Fruit fly (Drosophila melanogaster) whole organism, embryonic: ENCODE data around the gene CG32163.
A peak's percentile ranks its signal among the peaks of the same experiment; 100 is the strongest.

ENCODE experiments used
- Atf-2 ChIP-seq: fragments of 200-800 bp; sonication (Bioruptor generic); optimal IDR thresholded peaks from 2 replicates; lab custom pipeline; 2016; ENCODE audit warnings: missing biosample characterization, missing genetic modification characterization
- Atf3 ChIP-seq: fragments of 200-800 bp; sonication (Bioruptor generic); optimal IDR thresholded peaks from 3 replicates; lab custom pipeline; 2016; ENCODE audit warnings: missing biosample characterization, missing genetic modification characterization
- Awh ChIP-seq: fragments of 200-800 bp; sonication (Bioruptor generic); IDR thresholded peaks from 2 replicates; pipeline ENCODE4, ENCODE4 v1.3.6; 2022; ENCODE audit warnings: missing biosample characterization, missing genetic modification characterization
- BEAF-32 ChIP-seq: fragments of 200-800 bp; sonication (Bioruptor generic); optimal IDR thresholded peaks from 3 replicates; lab custom pipeline; 2017; ENCODE audit warnings: missing biosample characterization, missing genetic modification characterization, mild to moderate bottlenecking, moderate library complexity, missing genetic modification reagents
- CG10431 ChIP-seq: fragments of 200-800 bp; sonication (Bioruptor generic); optimal IDR thresholded peaks from 3 replicates; lab custom pipeline; 2018; ENCODE audit warnings: missing biosample characterization, mild to moderate bottlenecking, missing genetic modification characterization
- CG12744 ChIP-seq: fragments of 200-800 bp; sonication (Bioruptor generic); optimal IDR thresholded peaks from 2 replicates; lab custom pipeline; 2016; ENCODE audit warnings: missing biosample characterization, missing genetic modification characterization
- CG14965 ChIP-seq: fragments of 200-800 bp; sonication (Bioruptor generic); optimal IDR thresholded peaks from 2 replicates; lab custom pipeline; 2016; ENCODE audit warnings: missing biosample characterization, missing genetic modification characterization, borderline replicate concordance
- CG16779 ChIP-seq: fragments of 200-800 bp; sonication (Bioruptor generic); IDR thresholded peaks from 2 replicates; pipeline ENCODE4 v1.3.6; 2022; ENCODE audit warnings: missing biosample characterization, missing genetic modification characterization
- CG1832 ChIP-seq: fragments of 200-800 bp; sonication (Bioruptor generic); optimal IDR thresholded peaks from 2 replicates; lab custom pipeline; 2017; ENCODE audit warnings: missing biosample characterization, mild to moderate bottlenecking, missing genetic modification characterization, inconsistent platforms
- CG18619 ChIP-seq: fragments of 200-800 bp; sonication (Bioruptor generic); optimal IDR thresholded peaks from 3 replicates; lab custom pipeline; 2017; ENCODE audit warnings: missing biosample characterization, mild to moderate bottlenecking, missing genetic modification characterization
- CG3065 ChIP-seq: fragments of 200-800 bp; sonication (Bioruptor generic); optimal IDR thresholded peaks from 2 replicates; lab custom pipeline; 2016; ENCODE audit warnings: missing biosample characterization, missing genetic modification characterization
- CG3726 ChIP-seq: fragments of 200-800 bp; sonication (Bioruptor generic); IDR thresholded peaks from 3 replicates; pipeline ENCODE4, ENCODE4 v1.3.6; 2022; ENCODE audit warnings: missing biosample characterization, missing genetic modification characterization
- CG6175 ChIP-seq: fragments of 200-800 bp; sonication (Bioruptor generic); IDR thresholded peaks from 3 replicates; pipeline ENCODE4 v1.3.6; 2022; ENCODE audit warnings: missing biosample characterization, missing genetic modification characterization
- CG8478 ChIP-seq: fragments of >200 bp; optimal IDR thresholded peaks from 2 replicates; lab custom pipeline; 2018
- CG9817 ChIP-seq: fragments of 200-800 bp; sonication (Bioruptor generic); optimal IDR thresholded peaks from 2 replicates; lab custom pipeline; 2018; ENCODE audit warnings: missing biosample characterization, mild to moderate bottlenecking, missing genetic modification characterization, moderate library complexity
- CrebB ChIP-seq: fragments of 200-800 bp; sonication (Bioruptor generic); optimal IDR thresholded peaks from 3 replicates; lab custom pipeline; 2018; ENCODE audit warnings: missing biosample characterization, mild to moderate bottlenecking, missing genetic modification characterization
- Doc3 ChIP-seq: fragments of 200-800 bp; sonication (Bioruptor generic); IDR thresholded peaks from 3 replicates; pipeline ENCODE4 v1.3.6; 2022; ENCODE audit warnings: missing biosample characterization, missing genetic modification characterization; ENCODE audit not compliant: partially characterized antibody
- Gsc ChIP-seq: fragments of 200-800 bp; sonication (Bioruptor generic); IDR thresholded peaks from 2 replicates; pipeline ENCODE4 v1.3.6; 2022; ENCODE audit warnings: missing biosample characterization, missing genetic modification characterization
- HLH54F ChIP-seq: fragments of 200-800 bp; sonication (Bioruptor generic); optimal IDR thresholded peaks from 3 replicates; lab custom pipeline; 2016; ENCODE audit warnings: missing biosample characterization, missing genetic modification characterization
- Hey ChIP-seq: fragments of 200-800 bp; sonication (Bioruptor generic); optimal IDR thresholded peaks from 3 replicates; lab custom pipeline; 2018; ENCODE audit warnings: missing biosample characterization, mild to moderate bottlenecking, missing genetic modification characterization
- HmgZ ChIP-seq: fragments of 200-800 bp; sonication (Bioruptor generic); optimal IDR thresholded peaks from 2 replicates; lab custom pipeline; 2018; ENCODE audit warnings: missing biosample characterization, mild to moderate bottlenecking, missing genetic modification characterization
- Hmr ChIP-seq: fragments of 200-800 bp; sonication (Bioruptor generic); optimal IDR thresholded peaks from 3 replicates; lab custom pipeline; 2017; ENCODE audit warnings: mild to moderate bottlenecking, missing biosample characterization, missing genetic modification reagents, missing genetic modification characterization
- Hsf ChIP-seq: fragments of 200-800 bp; sonication (Bioruptor generic); optimal IDR thresholded peaks from 3 replicates; lab custom pipeline; 2016; ENCODE audit warnings: missing biosample characterization, missing genetic modification characterization
- Mes4 ChIP-seq: fragments of 200-800 bp; sonication (Bioruptor generic); optimal IDR thresholded peaks from 2 replicates; lab custom pipeline; 2016; ENCODE audit warnings: missing biosample characterization, missing genetic modification characterization
- Rx ChIP-seq: fragments of 200-800 bp; sonication (Bioruptor generic); IDR thresholded peaks from 2 replicates; pipeline ENCODE4 v1.3.6; 2022; ENCODE audit warnings: missing biosample characterization, missing genetic modification characterization
- Sry-δ ChIP-seq: fragments of 200-800 bp; sonication (Bioruptor generic); optimal IDR thresholded peaks from 2 replicates; lab custom pipeline; 2016; ENCODE audit warnings: missing biosample characterization, missing genetic modification characterization
- ab ChIP-seq: fragments of 200-800 bp; sonication (Bioruptor generic); optimal IDR thresholded peaks from 2 replicates; lab custom pipeline; 2016; ENCODE audit warnings: missing biosample characterization, missing genetic modification characterization
- bab2 ChIP-seq: fragments of 200-800 bp; sonication (Bioruptor generic); optimal IDR thresholded peaks from 2 replicates; lab custom pipeline; 2016; ENCODE audit warnings: missing biosample characterization, missing genetic modification characterization
- bcd ChIP-seq: fragments of 200-800 bp; sonication (Bioruptor generic); optimal IDR thresholded peaks from 2 replicates; lab custom pipeline; 2017; ENCODE audit warnings: missing biosample characterization, mild to moderate bottlenecking, missing genetic modification characterization
- btn ChIP-seq: fragments of 200-800 bp; sonication (Bioruptor generic); optimal IDR thresholded peaks from 2 replicates; lab custom pipeline; 2016; ENCODE audit warnings: missing biosample characterization, missing genetic modification characterization
- cato ChIP-seq: fragments of 200-800 bp; sonication (Bioruptor generic); optimal IDR thresholded peaks from 2 replicates; lab custom pipeline; 2016; ENCODE audit warnings: missing biosample characterization, missing genetic modification characterization, borderline replicate concordance
- crp ChIP-seq, 2 experiments: fragments of 200-800 bp; sonication (Bioruptor generic); optimal IDR thresholded peaks; 2 replicates in 1 of 2; 3 replicates in 1 of 2; lab custom pipeline; 2017; ENCODE audit warnings: missing biosample characterization in 2 of 2, missing genetic modification characterization in 2 of 2, mild to moderate bottlenecking in 1 of 2, moderate library complexity in 1 of 2
- dimm ChIP-seq: fragments of 200-800 bp; sonication (Bioruptor generic); IDR thresholded peaks from 2 replicates; pipeline ENCODE4 v1.3.6; 2022; ENCODE audit warnings: missing biosample characterization, missing genetic modification characterization
- fd96Cb ChIP-seq: fragments of 200-800 bp; sonication (Bioruptor generic); optimal IDR thresholded peaks from 2 replicates; lab custom pipeline; 2018; ENCODE audit warnings: missing biosample characterization, mild to moderate bottlenecking, missing genetic modification characterization, moderate library complexity
- ftz-f1 ChIP-seq: fragments of 200-800 bp; sonication (Bioruptor generic); optimal IDR thresholded peaks from 2 replicates; lab custom pipeline; 2016; ENCODE audit warnings: missing biosample characterization, missing genetic modification characterization
- gem ChIP-seq: fragments of 200-800 bp; sonication (Bioruptor generic); optimal IDR thresholded peaks from 2 replicates; lab custom pipeline; 2019; ENCODE audit warnings: missing biosample characterization, mild to moderate bottlenecking, missing genetic modification characterization, moderate library complexity
- hb ChIP-seq: fragments of 200-800 bp; sonication (Bioruptor generic); IDR thresholded peaks from 3 replicates; pipeline ENCODE4 v1.3.6; 2022; ENCODE audit warnings: missing biosample characterization, missing genetic modification characterization; ENCODE audit not compliant: partially characterized antibody
- jigr1 ChIP-seq: fragments of 200-800 bp; sonication (Bioruptor generic); IDR thresholded peaks from 3 replicates; pipeline ENCODE4 v1.3.6; 2022; ENCODE audit warnings: missing biosample characterization, missing genetic modification characterization
- kay ChIP-seq: fragments of 200-800 bp; sonication (Bioruptor generic); optimal IDR thresholded peaks from 2 replicates; lab custom pipeline; 2016; ENCODE audit warnings: missing biosample characterization, missing genetic modification characterization
- lola ChIP-seq, 3 experiments: fragments of >200 bp in 2 of 3; fragments of 200-800 bp in 1 of 3; sonication (Bioruptor generic) in 1 of 3; optimal IDR thresholded peaks; 2 replicates each; lab custom pipeline; 2017 to 2019; ENCODE audit warnings: missing biosample characterization in 3 of 3, missing genetic modification characterization in 3 of 3, mild to moderate bottlenecking in 1 of 3, moderate library complexity in 1 of 3
- mirr ChIP-seq: fragments of 200-800 bp; sonication (Bioruptor generic); optimal IDR thresholded peaks from 3 replicates; lab custom pipeline; 2018; ENCODE audit warnings: missing biosample characterization, mild to moderate bottlenecking, missing genetic modification characterization
- oc ChIP-seq: fragments of 200-800 bp; sonication (Bioruptor generic); optimal IDR thresholded peaks from 2 replicates; lab custom pipeline; 2018; ENCODE audit warnings: missing biosample characterization, mild to moderate bottlenecking, missing genetic modification characterization, moderate library complexity
- pnt ChIP-seq: fragments of 200-800 bp; sonication (Bioruptor generic); optimal IDR thresholded peaks from 3 replicates; lab custom pipeline; 2016; ENCODE audit warnings: missing biosample characterization, missing genetic modification characterization
- pzg ChIP-seq: fragments of 200-800 bp; sonication (Bioruptor generic); optimal IDR thresholded peaks from 3 replicates; lab custom pipeline; 2018; ENCODE audit warnings: missing biosample characterization, mild to moderate bottlenecking, missing genetic modification characterization, moderate library complexity
- seq ChIP-seq: fragments of 200-800 bp; sonication (Bioruptor generic); IDR thresholded peaks from 2 replicates; pipeline ENCODE4 v1.3.6; 2022; ENCODE audit warnings: missing biosample characterization, missing genetic modification characterization
- sr ChIP-seq: fragments of 200-800 bp; sonication (Bioruptor generic); IDR thresholded peaks from 3 replicates; pipeline ENCODE4 v1.3.6; 2022; ENCODE audit warnings: missing biosample characterization, missing genetic modification characterization
- ssp ChIP-seq: fragments of 200-800 bp; sonication (Bioruptor generic); IDR thresholded peaks from 2 replicates; pipeline ENCODE4 v1.3.6; 2022; ENCODE audit warnings: missing biosample characterization, missing genetic modification characterization
- trh ChIP-seq: fragments of 200-800 bp; sonication (Bioruptor generic); optimal IDR thresholded peaks from 2 replicates; lab custom pipeline; 2016; ENCODE audit warnings: missing biosample characterization, missing genetic modification characterization
- tx ChIP-seq: fragments of 200-800 bp; sonication (Bioruptor generic); optimal IDR thresholded peaks from 2 replicates; lab custom pipeline; 2016; ENCODE audit warnings: missing biosample characterization, missing genetic modification characterization
- usp ChIP-seq: fragments of >200 bp; optimal IDR thresholded peaks from 2 replicates; lab custom pipeline; 2017; ENCODE audit warnings: missing biosample characterization, missing genetic modification characterization
- vnd ChIP-seq: fragments of 200-800 bp; sonication (Bioruptor generic); IDR thresholded peaks from 3 replicates; pipeline ENCODE4 v1.3.6; 2022; ENCODE audit warnings: missing biosample characterization, missing genetic modification characterization; ENCODE audit not compliant: partially characterized antibody

Gene CG32163

DNA sequence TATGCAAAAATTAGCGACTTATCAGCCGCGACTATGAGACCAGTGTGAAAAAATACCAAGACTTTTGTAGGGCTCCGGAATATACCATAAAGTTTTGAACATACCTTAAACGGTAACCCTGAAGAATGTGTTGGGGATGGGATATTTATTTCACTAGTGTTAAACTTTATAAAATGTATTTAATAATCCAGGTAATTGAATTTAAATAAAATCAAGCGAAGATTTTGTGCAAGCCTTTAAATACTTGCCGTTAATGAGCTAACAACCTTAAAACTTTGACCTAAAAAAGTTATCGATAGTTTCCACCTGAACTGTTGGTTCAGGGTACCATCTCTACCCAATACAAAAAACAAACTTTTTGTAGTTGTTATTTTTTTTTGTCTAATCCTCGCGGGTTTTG is 25.2 kb downstream of the CG32163 start, which contains the start of gene CG4101 (continued):
- TF ChIP-seq seq (GFP tag; lab: Robert Waterston, UW) = peak; percentile 63; the same call in 1 of the 2 replicates
- no peak for TF ChIP-seq dimm (GFP tag; lab: Robert Waterston, UW)
- peak; percentile 94 for TF ChIP-seq Sry-δ (GFP tag; lab: Kevin White, UChicago)
- TF ChIP-seq Mes4 (GFP tag; lab: Kevin White, UChicago) = peak; percentile 54
- peak; percentile 51 for TF ChIP-seq CrebB (tag; lab: Kevin White, UChicago)
- no peak for TF ChIP-seq CG3726 (GFP tag; lab: Robert Waterston, UW)
- peak; percentile 88 for TF ChIP-seq Hsf (GFP tag; lab: Kevin White, UChicago)
- peak; percentile 57 for TF ChIP-seq ssp (GFP tag; lab: Robert Waterston, UW)
- peak; percentile 44 for TF ChIP-seq oc
- peak; percentile 38 for TF ChIP-seq ftz-f1 (GFP tag; lab: Kevin White, UChicago)
- peak; percentile 59 for TF ChIP-seq fd96Cb
- TF ChIP-seq mirr (GFP tag; lab: Kevin White, UChicago) = peak; percentile 34
- TF ChIP-seq Hmr (GFP tag; lab: Kevin White, UChicago) = peak; percentile 84
- TF ChIP-seq trh (GFP tag; lab: Kevin White, UChicago) = peak; percentile 34
- no peak; the same call in 2 of the 3 replicates for TF ChIP-seq hb (GFP tag; lab: Robert Waterston, UW)
- peak; percentile 29; the same call in 1 of the 2 replicates for TF ChIP-seq Gsc (GFP tag; lab: Robert Waterston, UW)
- peak; percentile 90 for TF ChIP-seq BEAF-32 (GFP tag; lab: Kevin White, UChicago)
- peak; percentile 57 for TF ChIP-seq CG3065 (GFP tag; lab: Kevin White, UChicago)
- peak; percentile 62 for TF ChIP-seq Atf-2 (GFP tag; lab: Kevin White, UChicago)
- peak; percentile 70 for TF ChIP-seq tx (GFP tag; lab: Kevin White, UChicago)
- no peak for TF ChIP-seq btn (GFP tag; lab: Kevin White, UChicago)
- no peak for TF ChIP-seq jigr1 (GFP tag; lab: Robert Waterston, UW)
- TF ChIP-seq Doc3 (GFP tag; lab: Robert Waterston, UW) = peak; percentile 91
- TF ChIP-seq CG18619 (GFP tag; lab: Kevin White, UChicago) = peak; percentile 50
- TF ChIP-seq CG12744 = peak; percentile 72
- no peak for TF ChIP-seq CG14965 (GFP tag; lab: Kevin White, UChicago)
- TF ChIP-seq CG1832 (GFP tag; lab: Kevin White, UChicago) = no peak
- TF ChIP-seq CG16779 (GFP tag; lab: Robert Waterston, UW) = 0 out of 2 replicates have a peak, but pooled peaks have one; percentile 13
- no peak for TF ChIP-seq sr
- no peak for TF ChIP-seq CG8478
- peak; percentile 79 for TF ChIP-seq HLH54F (GFP tag; lab: Kevin White, UChicago)
- peak; percentile 77 for TF ChIP-seq bab2
- TF ChIP-seq ab (GFP tag; lab: Kevin White, UChicago) = peak; percentile 24
- peak; percentile 75 for TF ChIP-seq vnd (GFP tag; lab: Robert Waterston, UW)
- peak; percentile 66 for TF ChIP-seq Rx (GFP tag; lab: Robert Waterston, UW)
- peak; percentile 77 for TF ChIP-seq pzg (GFP tag; lab: Kevin White, UChicago)
- peak; percentile 35 for TF ChIP-seq cato (GFP tag; lab: Kevin White, UChicago)
- peak; percentile 91 for TF ChIP-seq CG9817 (tag; lab: Kevin White, UChicago)
- TF ChIP-seq CG6175 (GFP tag; lab: Robert Waterston, UW) = peak; percentile 69; the same call in 2 of the 3 replicates
- no peak for TF ChIP-seq Awh (GFP tag; lab: Robert Waterston, UW)
- TF ChIP-seq kay = peak; percentile 56
- TF ChIP-seq lola (GFP tag; optimal IDR thresholded peaks at IDR 0.05; lab: Kevin White, UChicago) = peak in 1 of 3 experiments; percentile 73
- peak; percentile 86 for TF ChIP-seq HmgZ (tag; lab: Kevin White, UChicago)
- TF ChIP-seq CG10431 = no peak
- peak in 1 of 2 experiments; percentile 51 for TF ChIP-seq crp (GFP tag; optimal IDR thresholded peaks at IDR 0.05; lab: Kevin White, UChicago)
- peak; percentile 66 for TF ChIP-seq pnt
- peak; percentile 74 for TF ChIP-seq bcd
- TF ChIP-seq gem = peak; percentile 90
- peak; percentile 35 for TF ChIP-seq Hey
- TF ChIP-seq Atf3 (GFP tag; lab: Kevin White, UChicago) = peak; percentile 45
- no peak for TF ChIP-seq usp
